Fruit fly (Drosophila melanogaster): ENCODE measurements around the gene CG3505.

dm6 chr3R:14651076-14651662, 6.1 kb upstream of the CG3505 start:
- TF ChIP-seq CG8478 (optimal IDR thresholded peaks at IDR 0.05), result no peak
- no peak for TF ChIP-seq psq (optimal IDR thresholded peaks at IDR 0.05)
- no peak for TF ChIP-seq usp (GFP tag; optimal IDR thresholded peaks at IDR 0.05)
- no peak for TF ChIP-seq pan (optimal IDR thresholded peaks at IDR 0.05)
- TF ChIP-seq Dll (optimal IDR thresholded peaks at IDR 0.05), result no peak
